Worm (Caenorhabditis elegans): Measurements from ENCODE around the gene nhr-66.

DNA sequence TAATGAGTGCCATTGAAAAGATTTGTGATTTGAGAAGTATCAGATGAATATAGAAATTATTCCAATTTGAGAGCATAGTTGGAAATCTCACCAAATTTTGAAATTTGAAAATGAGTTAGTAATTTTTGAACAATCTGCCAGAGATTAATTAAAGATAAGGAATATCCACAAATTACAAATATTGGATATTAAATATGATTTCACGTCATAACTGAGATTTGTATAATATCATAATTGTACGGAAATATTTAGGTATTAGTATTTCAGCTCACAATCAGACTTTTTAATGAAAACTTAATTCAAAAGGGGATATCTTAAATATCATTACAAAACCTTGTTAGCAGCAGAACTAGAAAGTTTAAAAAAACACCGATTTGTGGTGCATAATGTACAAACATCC is 23.5 kb upstream of the nhr-66 start, which contains the start of gene K07H8.7:
- TF ChIP-seq sox-2 (GFP tag; IDR thresholded peaks at IDR 0.05) (no peak), fkh-10 (GFP tag; optimal IDR thresholded peaks at IDR 0.05) (no peak), mec-3 (tag; optimal IDR thresholded peaks at IDR 0.05; ENCODE audit: borderline replicate concordance) (no peak), nhr-11 (tag; optimal IDR thresholded peaks at IDR 0.05) (no peak), ceh-45 (GFP tag; IDR thresholded peaks at IDR 0.05) (no peak)

Measured in whole organism, late embryonic.